Fruit fly (Drosophila melanogaster): ENCODE measurements around the gene fabp.

Gene fabp

DNA sequence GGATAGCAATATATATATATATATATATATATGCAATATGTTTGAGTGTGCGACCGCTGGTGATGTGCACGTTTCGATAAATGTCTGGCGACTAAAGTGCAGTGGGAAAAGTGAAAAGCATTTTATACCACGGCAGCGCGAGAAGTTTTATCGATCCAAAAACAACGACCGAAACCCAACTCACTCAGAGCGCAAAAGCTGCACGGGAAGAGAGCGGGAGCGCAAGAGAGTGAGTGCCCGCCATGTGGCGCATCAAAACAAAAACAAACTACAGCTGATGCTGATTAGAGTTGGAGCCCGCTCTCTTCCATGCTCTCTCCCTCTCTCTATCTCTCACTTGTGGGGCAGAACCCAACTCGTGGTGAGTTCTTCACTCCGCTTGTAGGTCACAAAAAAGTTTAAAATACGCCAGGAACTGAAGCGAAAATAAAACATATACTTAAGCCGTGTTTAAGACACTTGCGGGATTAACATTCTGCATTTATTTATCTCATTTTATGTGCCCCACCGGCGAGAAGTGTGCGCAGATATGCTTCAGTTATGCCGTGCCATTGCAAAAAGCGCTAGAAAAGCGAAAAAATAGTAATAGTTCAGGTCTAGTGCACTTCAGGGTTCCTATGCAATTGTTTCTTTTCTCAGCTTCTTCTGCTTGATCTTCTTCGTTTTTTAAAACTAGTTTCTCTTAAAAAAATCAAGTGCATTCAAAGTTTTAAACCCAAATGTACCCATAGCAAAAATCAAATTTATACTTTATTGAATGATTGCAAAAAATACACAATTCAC is 38.0 kb upstream of the fabp start (continued):
- TF ChIP-seq CG2116 (GFP tag; optimal IDR thresholded peaks at IDR 0.05): peak; percentile 11
- TF ChIP-seq hb (GFP tag; IDR thresholded peaks at IDR 0.05; ENCODE audit: partially characterized antibody): no peak
- TF ChIP-seq vvl (GFP tag; IDR thresholded peaks at IDR 0.05): peak; percentile 60; the same call in 1 of the 2 replicates
- no peak for TF ChIP-seq CG14710 (tag; optimal IDR thresholded peaks at IDR 0.05)
- no peak for TF ChIP-seq br (optimal IDR thresholded peaks at IDR 0.05)
- no peak for TF ChIP-seq exex (tag; optimal IDR thresholded peaks at IDR 0.05)
- TF ChIP-seq Med (GFP tag): peak; percentile 60
- TF ChIP-seq CG6854 (GFP tag; optimal IDR thresholded peaks at IDR 0.05): peak; percentile 54
- TF ChIP-seq Hmr (GFP tag; optimal IDR thresholded peaks at IDR 0.05): no peak
- peak; percentile 34 for TF ChIP-seq oc (tag; optimal IDR thresholded peaks at IDR 0.05)
- TF ChIP-seq eve (GFP tag; optimal IDR thresholded peaks at IDR 0.05): peak in 1 of 2 experiments; percentile 52
- peak; percentile 84 for TF ChIP-seq CG34224 (GFP tag; IDR thresholded peaks at IDR 0.05; ENCODE audit: partially characterized antibody)
- TF ChIP-seq so (GFP tag; IDR thresholded peaks at IDR 0.05): peak; percentile 21; the same call in 1 of the 3 replicates
- peak in 1 of 2 experiments; percentile 72 for TF ChIP-seq bsh (GFP tag; optimal IDR thresholded peaks at IDR 0.05)
- no peak for TF ChIP-seq ase (GFP tag; IDR thresholded peaks at IDR 0.05)
- no peak for TF ChIP-seq prd (optimal IDR thresholded peaks at IDR 0.05)
- no peak for TF ChIP-seq prd (GFP tag; IDR thresholded peaks at IDR 0.05)
- TF ChIP-seq CG15601 (tag; optimal IDR thresholded peaks at IDR 0.05): no peak
- no peak for TF ChIP-seq CG11504 (tag; optimal IDR thresholded peaks at IDR 0.05)
- peak; percentile 5 for TF ChIP-seq CG2678 (tag; optimal IDR thresholded peaks at IDR 0.05)
- no peak for TF ChIP-seq pan (optimal IDR thresholded peaks at IDR 0.05)
- no peak for TF ChIP-seq pan (GFP tag; optimal IDR thresholded peaks at IDR 0.05 in 1 of 2, IDR thresholded peaks at IDR 0.05 in 1 of 2)
- TF ChIP-seq CG17385 (GFP tag; optimal IDR thresholded peaks at IDR 0.05): peak; percentile 62
- no peak for TF ChIP-seq dm (GFP tag; optimal IDR thresholded peaks at IDR 0.05)
- peak; percentile 46 for TF ChIP-seq Hand (GFP tag; optimal IDR thresholded peaks at IDR 0.05)
- peak; percentile 97 to 99 for TF ChIP-seq Trl (optimal IDR thresholded peaks at IDR 0.05)
- peak; percentile 7 for TF ChIP-seq Trl (GFP tag; optimal IDR thresholded peaks at IDR 0.05)
- TF ChIP-seq CG7357 (GFP tag; IDR thresholded peaks at IDR 0.05): peak; percentile 30; the same call in 1 of the 3 replicates
- TF ChIP-seq chinmo (GFP tag; IDR thresholded peaks at IDR 0.05; ENCODE audit: partially characterized antibody): peak; percentile 94; the same call in 3 of the 4 replicates
- no peak for TF ChIP-seq Gsc (GFP tag; IDR thresholded peaks at IDR 0.05)
- TF ChIP-seq CG7963 (GFP tag; IDR thresholded peaks at IDR 0.05; ENCODE audit: partially characterized antibody): peak; percentile 52; the same call in 2 of the 3 replicates
- no peak for TF ChIP-seq CG4424 (GFP tag; optimal IDR thresholded peaks at IDR 0.05)
- 0 out of 2 replicates have a peak, but pooled peaks have one; percentile 20 for TF ChIP-seq sob (GFP tag; IDR thresholded peaks at IDR 0.05)
- no peak for TF ChIP-seq CG6765 (GFP tag; optimal IDR thresholded peaks at IDR 0.05)
- TF ChIP-seq chm (GFP tag; IDR thresholded peaks at IDR 0.05): peak; percentile 30; the same call in 1 of the 2 replicates
- peak; percentile 40 for TF ChIP-seq CG6254 (GFP tag; optimal IDR thresholded peaks at IDR 0.05)
- peak; percentile 63; the same call in 1 of the 2 replicates for TF ChIP-seq hbn (GFP tag; IDR thresholded peaks at IDR 0.05; ENCODE audit: partially characterized antibody)
- peak; percentile 76 for TF ChIP-seq CG13287 (GFP tag; IDR thresholded peaks at IDR 0.05; ENCODE audit: partially characterized antibody)
- no peak for TF ChIP-seq CG33557 (GFP tag; optimal IDR thresholded peaks at IDR 0.05)
- peak; percentile 48; the same call in 1 of the 3 replicates for TF ChIP-seq Opbp (GFP tag; IDR thresholded peaks at IDR 0.05; ENCODE audit: partially characterized antibody)
- TF ChIP-seq CG3995 (GFP tag; optimal IDR thresholded peaks at IDR 0.05): no peak
- TF ChIP-seq crp (GFP tag; optimal IDR thresholded peaks at IDR 0.05): peak in 1 of 2 experiments; percentile 53
- no peak for TF ChIP-seq CG10462 (GFP tag; optimal IDR thresholded peaks at IDR 0.05)
- peak; percentile 16; the same call in 1 of the 3 replicates for TF ChIP-seq ci (GFP tag; IDR thresholded peaks at IDR 0.05)
- peak; percentile 49; the same call in 1 of the 3 replicates for TF ChIP-seq gce (GFP tag; IDR thresholded peaks at IDR 0.05)
- peak; percentile 98 for TF ChIP-seq onecut (GFP tag; IDR thresholded peaks at IDR 0.05)
- TF ChIP-seq Doc3 (GFP tag; IDR thresholded peaks at IDR 0.05; ENCODE audit: partially characterized antibody): peak; percentile 50; the same call in 1 of the 3 replicates
- TF ChIP-seq CG6791 (GFP tag; IDR thresholded peaks at IDR 0.05; ENCODE audit: partially characterized antibody): 0 out of 3 replicates have a peak, but pooled peaks have one; percentile 26
